Fruit fly (Drosophila melanogaster) whole organism, embryonic: Measurements from ENCODE around the gene CG1494.
A peak's percentile ranks its signal among the peaks of the same experiment; 100 is the strongest.

Experiments
- CG11398 ChIP-seq: fragments of 200-800 bp; sonication (Bioruptor generic); optimal IDR thresholded peaks from 2 replicates; lab custom pipeline; 2016; ENCODE audit warnings: missing biosample characterization, missing genetic modification characterization
- CG1233 ChIP-seq: fragments of 200-800 bp; sonication (Bioruptor generic); optimal IDR thresholded peaks from 4 replicates; lab custom pipeline; 2018; ENCODE audit warnings: missing biosample characterization, mild to moderate bottlenecking, missing genetic modification characterization
- CG12391 ChIP-seq: fragments of 200-800 bp; sonication (Bioruptor generic); optimal IDR thresholded peaks from 3 replicates; lab custom pipeline; 2018; ENCODE audit warnings: missing biosample characterization, mild to moderate bottlenecking, missing genetic modification characterization, moderate library complexity
- CG13894 ChIP-seq: fragments of 200-800 bp; sonication (Bioruptor generic); optimal IDR thresholded peaks from 3 replicates; lab custom pipeline; 2018; ENCODE audit warnings: missing biosample characterization, mild to moderate bottlenecking, missing genetic modification characterization, moderate library complexity
- CG14441 ChIP-seq: fragments of 200-800 bp; sonication (Bioruptor generic); IDR thresholded peaks from 2 replicates; pipeline ENCODE4 v1.3.6; 2022; ENCODE audit warnings: missing biosample characterization, missing genetic modification characterization
- CG15514 ChIP-seq: fragments of 200-800 bp; sonication (Bioruptor generic); optimal IDR thresholded peaks from 3 replicates; lab custom pipeline; 2017; ENCODE audit warnings: missing biosample characterization, missing genetic modification characterization, mild to moderate bottlenecking, moderate library complexity, missing genetic modification reagents
- CG16779 ChIP-seq: fragments of 200-800 bp; sonication (Bioruptor generic); IDR thresholded peaks from 2 replicates; pipeline ENCODE4 v1.3.6; 2022; ENCODE audit warnings: missing biosample characterization, missing genetic modification characterization
- CG17359 ChIP-seq: fragments of 200-800 bp; sonication (Bioruptor generic); optimal IDR thresholded peaks from 3 replicates; lab custom pipeline; 2018; ENCODE audit warnings: missing biosample characterization, mild to moderate bottlenecking, missing genetic modification characterization, moderate library complexity
- CG34422 ChIP-seq: fragments of 200-800 bp; sonication (Bioruptor generic); IDR thresholded peaks from 3 replicates; pipeline ENCODE4 v1.3.6; 2022; ENCODE audit warnings: missing biosample characterization, missing genetic modification characterization
- CG4730 ChIP-seq: fragments of 200-800 bp; sonication (Bioruptor generic); IDR thresholded peaks from 2 replicates; pipeline ENCODE4 v1.3.6; 2022; ENCODE audit warnings: missing biosample characterization, missing genetic modification characterization
- CG4854 ChIP-seq: fragments of 200-800 bp; sonication (Bioruptor generic); optimal IDR thresholded peaks from 2 replicates; lab custom pipeline; 2016; ENCODE audit warnings: missing biosample characterization, missing genetic modification characterization, inconsistent platforms
- CG5245 ChIP-seq: fragments of 200-800 bp; sonication (Bioruptor generic); optimal IDR thresholded peaks from 3 replicates; lab custom pipeline; 2016; ENCODE audit warnings: missing biosample characterization, missing genetic modification characterization
- CG8765 ChIP-seq: fragments of 200-800 bp; sonication (Bioruptor generic); IDR thresholded peaks from 2 replicates; pipeline ENCODE4 v1.3.6; 2022; ENCODE audit warnings: missing biosample characterization, missing genetic modification characterization
- CG9609 ChIP-seq: fragments of 200-800 bp; sonication (Bioruptor generic); optimal IDR thresholded peaks from 3 replicates; lab custom pipeline; 2016; ENCODE audit warnings: missing biosample characterization, missing genetic modification characterization
- CoRest ChIP-seq: fragments of 200-800 bp; sonication (Bioruptor generic); optimal IDR thresholded peaks from 3 replicates; lab custom pipeline; 2018; ENCODE audit warnings: missing biosample characterization, mild to moderate bottlenecking, missing genetic modification characterization, moderate library complexity
- Deaf1 ChIP-seq: fragments of 200-800 bp; optimal IDR thresholded peaks from 3 replicates; lab custom pipeline; 2019; ENCODE audit warnings: missing biosample characterization, mild to moderate bottlenecking, missing genetic modification characterization, moderate library complexity
- Dip3 ChIP-seq: fragments of 200-800 bp; sonication (Bioruptor generic); optimal IDR thresholded peaks from 3 replicates; lab custom pipeline; 2016; ENCODE audit warnings: missing biosample characterization, missing genetic modification characterization
- Dll ChIP-seq: fragments of 200-800 bp; sonication (Bioruptor generic); IDR thresholded peaks from 4 replicates; pipeline ENCODE4 v1.3.6; 2022; ENCODE audit warnings: missing biosample characterization, missing genetic modification characterization; ENCODE audit not compliant: partially characterized antibody
- GATAe ChIP-seq: fragments of 200-800 bp; sonication (Bioruptor generic); conservative IDR thresholded peaks from 2 replicates; pipeline ENCODE4 v1.3.6; 2022; ENCODE audit warnings: missing biosample characterization, missing genetic modification characterization
- HmgZ ChIP-seq: fragments of 200-800 bp; sonication (Bioruptor generic); optimal IDR thresholded peaks from 2 replicates; lab custom pipeline; 2018; ENCODE audit warnings: missing biosample characterization, mild to moderate bottlenecking, missing genetic modification characterization
- NfI ChIP-seq: fragments of 200-800 bp; sonication (Bioruptor generic); optimal IDR thresholded peaks from 3 replicates; lab custom pipeline; 2018; ENCODE audit warnings: missing biosample characterization, mild to moderate bottlenecking, missing genetic modification characterization, moderate library complexity
- Optix ChIP-seq: fragments of 200-800 bp; sonication (Bioruptor generic); IDR thresholded peaks from 3 replicates; pipeline ENCODE4 v1.3.6; 2022; ENCODE audit warnings: missing biosample characterization, missing genetic modification characterization
- Scr ChIP-seq: fragments of 200-800 bp; sonication (Bioruptor generic); IDR thresholded peaks from 2 replicates; pipeline ENCODE4 v1.3.6; 2022; ENCODE audit warnings: missing biosample characterization, missing genetic modification characterization; ENCODE audit not compliant: partially characterized antibody
- Six4 ChIP-seq: fragments of 200-800 bp; sonication (Bioruptor generic); optimal IDR thresholded peaks from 2 replicates; lab custom pipeline; 2016; ENCODE audit warnings: missing biosample characterization, missing genetic modification characterization
- ac ChIP-seq: fragments of 200-800 bp; sonication (Bioruptor generic); optimal IDR thresholded peaks from 3 replicates; lab custom pipeline; 2017; ENCODE audit warnings: missing biosample characterization, mild to moderate bottlenecking, missing genetic modification characterization
- da ChIP-seq: fragments of 200-800 bp; sonication (Bioruptor generic); optimal IDR thresholded peaks from 2 replicates; lab custom pipeline; 2016; ENCODE audit warnings: missing biosample characterization, missing genetic modification characterization
- dimm ChIP-seq: fragments of 200-800 bp; sonication (Bioruptor generic); IDR thresholded peaks from 2 replicates; pipeline ENCODE4 v1.3.6; 2022; ENCODE audit warnings: missing biosample characterization, missing genetic modification characterization
- dmrt11E ChIP-seq: fragments of 200-800 bp; sonication (Bioruptor generic); optimal IDR thresholded peaks from 3 replicates; lab custom pipeline; 2018; ENCODE audit warnings: missing biosample characterization, mild to moderate bottlenecking, missing genetic modification characterization, moderate library complexity
- emc ChIP-seq: fragments of 200-800 bp; sonication (Bioruptor generic); optimal IDR thresholded peaks from 2 replicates; lab custom pipeline; 2016; ENCODE audit warnings: missing biosample characterization, missing genetic modification characterization
- fd3F ChIP-seq: fragments of 200-800 bp; sonication (Bioruptor generic); optimal IDR thresholded peaks from 2 replicates; lab custom pipeline; 2018; ENCODE audit warnings: missing biosample characterization, mild to moderate bottlenecking, missing genetic modification characterization, moderate library complexity
- fru ChIP-seq: fragments of >200 bp; optimal IDR thresholded peaks from 2 replicates; lab custom pipeline; 2017
- fu2 ChIP-seq: fragments of 200-800 bp; sonication (Bioruptor generic); optimal IDR thresholded peaks from 2 replicates; lab custom pipeline; 2016; ENCODE audit warnings: missing biosample characterization, missing genetic modification characterization
- her ChIP-seq: fragments of 200-800 bp; sonication (Bioruptor generic); optimal IDR thresholded peaks from 2 replicates; lab custom pipeline; 2016; ENCODE audit warnings: missing biosample characterization, missing genetic modification characterization
- hth ChIP-seq: fragments of >200 bp; optimal IDR thresholded peaks from 2 replicates; lab custom pipeline; 2017; ENCODE audit warnings: inconsistent platforms
- jing ChIP-seq: fragments of 200-800 bp; sonication (Bioruptor generic); optimal IDR thresholded peaks from 2 replicates; lab custom pipeline; 2018; ENCODE audit warnings: missing biosample characterization, mild to moderate bottlenecking, missing genetic modification characterization
- jumu ChIP-seq: fragments of 200-800 bp; sonication (Bioruptor generic); optimal IDR thresholded peaks from 3 replicates; lab custom pipeline; 2016; ENCODE audit warnings: missing biosample characterization, missing genetic modification characterization
- kay ChIP-seq: fragments of 200-800 bp; sonication (Bioruptor generic); optimal IDR thresholded peaks from 2 replicates; lab custom pipeline; 2016; ENCODE audit warnings: missing biosample characterization, missing genetic modification characterization
- lilli ChIP-seq: fragments of 200-800 bp; sonication (Bioruptor generic); optimal IDR thresholded peaks from 3 replicates; lab custom pipeline; 2016; ENCODE audit warnings: missing biosample characterization, missing genetic modification characterization
- lov ChIP-seq, 2 experiments: fragments of 200-800 bp in 1 of 2; fragments of >200 bp in 1 of 2; sonication (Bioruptor generic) in 1 of 2; IDR thresholded peaks in 1 of 2; optimal IDR thresholded peaks in 1 of 2; 2 replicates in 1 of 2; 3 replicates in 1 of 2; pipeline versions ENCODE4 v1.3.6 to Lab custom; 2017 to 2022; ENCODE audit warnings: missing biosample characterization in 1 of 2, missing genetic modification characterization in 1 of 2
- maf-S ChIP-seq: fragments of 200-800 bp; sonication (Bioruptor generic); optimal IDR thresholded peaks from 2 replicates; lab custom pipeline; 2016; ENCODE audit warnings: missing biosample characterization, missing genetic modification characterization
- nmo ChIP-seq: fragments of 200-800 bp; sonication (Bioruptor generic); optimal IDR thresholded peaks from 2 replicates; lab custom pipeline; 2018; ENCODE audit warnings: missing biosample characterization, mild to moderate bottlenecking, missing genetic modification characterization, moderate library complexity
- onecut ChIP-seq: fragments of 200-800 bp; sonication (Bioruptor generic); IDR thresholded peaks from 2 replicates; pipeline ENCODE4 v1.3.6; 2022; ENCODE audit warnings: missing biosample characterization, missing genetic modification characterization
- otp ChIP-seq: fragments of 200-800 bp; sonication (Bioruptor generic); IDR thresholded peaks from 3 replicates; pipeline ENCODE4, ENCODE4 v1.3.6; 2022; ENCODE audit warnings: missing biosample characterization, missing genetic modification characterization
- pan ChIP-seq, 4 experiments: fragments of >200 bp in 3 of 4; fragments of 200-800 bp in 1 of 4; sonication (Bioruptor generic) in 1 of 4; optimal IDR thresholded peaks in 3 of 4; IDR thresholded peaks in 1 of 4; 2 replicates each; pipeline versions ENCODE4 v1.3.6 to Lab custom; 2017 to 2022; ENCODE audit warnings: missing biosample characterization in 2 of 4, missing genetic modification characterization in 2 of 4, mixed read lengths in 1 of 4
- sug ChIP-seq: fragments of 200-800 bp; optimal IDR thresholded peaks from 2 replicates; lab custom pipeline; 2019; ENCODE audit warnings: missing biosample characterization, mild to moderate bottlenecking, missing genetic modification characterization, moderate library complexity
- toy ChIP-seq: fragments of 200-800 bp; sonication (Bioruptor generic); IDR thresholded peaks from 2 replicates; pipeline ENCODE4 v1.3.6; 2022; ENCODE audit warnings: missing biosample characterization, missing genetic modification characterization
- trem ChIP-seq: fragments of 200-800 bp; optimal IDR thresholded peaks from 3 replicates; lab custom pipeline; 2019; ENCODE audit warnings: missing biosample characterization, mild to moderate bottlenecking, missing genetic modification characterization, moderate library complexity
- usp ChIP-seq: fragments of >200 bp; optimal IDR thresholded peaks from 2 replicates; lab custom pipeline; 2017; ENCODE audit warnings: missing biosample characterization, missing genetic modification characterization
- zen ChIP-seq: fragments of 200-800 bp; sonication (Bioruptor generic); optimal IDR thresholded peaks from 3 replicates; lab custom pipeline; 2018; ENCODE audit warnings: missing biosample characterization, mild to moderate bottlenecking, missing genetic modification characterization, moderate library complexity
- zfh1 ChIP-seq: fragments of 200-800 bp; sonication (Bioruptor generic); IDR thresholded peaks from 3 replicates; pipeline ENCODE4 v1.3.6; 2022; ENCODE audit warnings: missing biosample characterization, missing genetic modification characterization

Gene CG1494

DNA sequence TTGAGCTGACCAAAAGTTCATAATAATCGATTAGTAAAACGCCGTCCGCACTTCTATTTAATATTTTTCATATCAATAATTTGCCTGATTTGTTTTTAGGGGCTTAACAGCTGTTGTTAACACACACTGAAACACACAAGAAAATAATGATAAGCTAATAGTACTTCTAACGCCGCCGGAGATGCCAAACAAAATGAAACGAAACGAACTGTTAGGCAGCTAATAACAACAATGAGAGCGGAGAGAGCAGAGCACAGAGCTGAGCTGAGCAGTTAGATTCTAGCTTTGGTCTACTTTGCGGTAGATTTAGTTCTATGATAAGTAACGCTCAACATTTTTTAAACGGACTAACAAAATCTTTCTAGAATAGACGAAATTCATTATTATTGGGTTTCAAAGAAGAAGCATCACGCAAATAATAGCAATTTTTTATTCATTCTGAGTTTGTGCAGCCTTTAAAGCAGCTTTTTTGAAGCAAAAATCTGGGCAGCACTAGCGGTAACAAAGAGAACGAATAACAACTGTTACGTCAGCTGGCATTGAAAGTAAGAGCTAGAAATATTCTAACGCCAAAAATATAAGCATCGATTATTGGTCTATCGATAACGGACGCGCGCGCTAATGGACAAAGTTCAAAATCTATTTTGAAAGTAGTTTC, 21.5 kb downstream of the CG1494 start, which contains the start of gene Abca3 (continued):
- no peak for TF ChIP-seq pan (optimal IDR thresholded peaks at IDR 0.05; lab: Kevin White, UChicago)
- TF ChIP-seq pan (GFP tag; optimal IDR thresholded peaks at IDR 0.05 in 1 of 2, IDR thresholded peaks at IDR 0.05 in 1 of 2): peak in 1 of 2 experiments; percentile 43
- TF ChIP-seq usp (GFP tag; lab: Kevin White, UChicago): no peak
- TF ChIP-seq CG17359 (tag; lab: Kevin White, UChicago): peak; percentile 32
- peak; percentile 70 for TF ChIP-seq CG12391 (tag; lab: Kevin White, UChicago)
- no peak for TF ChIP-seq dimm
- TF ChIP-seq emc: no peak
- peak; percentile 23 for TF ChIP-seq jumu (GFP tag; lab: Kevin White, UChicago)
- peak; percentile 17 for TF ChIP-seq CG4854 (GFP tag; lab: Kevin White, UChicago)
- no peak for TF ChIP-seq da (GFP tag; lab: Kevin White, UChicago)
- TF ChIP-seq kay (GFP tag; lab: Kevin White, UChicago): no peak
- TF ChIP-seq GATAe: no peak
- peak; percentile 13 for TF ChIP-seq zen
- no peak for TF ChIP-seq CG34422
- peak; percentile 58 for TF ChIP-seq CG1233 (GFP tag; lab: Kevin White, UChicago)
- TF ChIP-seq CG13894 (tag; lab: Kevin White, UChicago): peak; percentile 81
- TF ChIP-seq NfI (GFP tag; lab: Kevin White, UChicago): peak; percentile 71
- no peak for TF ChIP-seq CG14441 (GFP tag; lab: Robert Waterston, UW)
- peak; percentile 57 for TF ChIP-seq Dip3 (GFP tag; lab: Kevin White, UChicago)
- no peak for TF ChIP-seq ac (GFP tag; lab: Kevin White, UChicago)
- TF ChIP-seq lilli (GFP tag; lab: Kevin White, UChicago): peak; percentile 60
- TF ChIP-seq CG15514 (GFP tag; lab: Kevin White, UChicago): peak; percentile 74
- TF ChIP-seq toy (GFP tag; lab: Robert Waterston, UW): no peak
- TF ChIP-seq lov (optimal IDR thresholded peaks at IDR 0.05; lab: Kevin White, UChicago): no peak
- TF ChIP-seq lov (GFP tag; IDR thresholded peaks at IDR 0.05; lab: Robert Waterston, UW): no peak
- TF ChIP-seq Deaf1 (tag; lab: Kevin White, UChicago): peak; percentile 37
- peak; percentile 41 for TF ChIP-seq her
- TF ChIP-seq onecut (GFP tag; lab: Robert Waterston, UW): no peak
- peak; percentile 43 for TF ChIP-seq dmrt11E
- no peak for TF ChIP-seq CG11398 (GFP tag; lab: Kevin White, UChicago)
- peak; percentile 41 for TF ChIP-seq fu2 (GFP tag; lab: Kevin White, UChicago)
- peak; percentile 83 for TF ChIP-seq sug (tag; lab: Kevin White, UChicago)
- no peak for TF ChIP-seq fru (lab: Kevin White, UChicago)
- no peak for TF ChIP-seq CG5245
- TF ChIP-seq Dll (GFP tag; lab: Robert Waterston, UW): 0 out of 4 replicates have a peak, but pooled peaks have one; percentile 22
- peak; percentile 45; the same call in 2 of the 3 replicates for TF ChIP-seq zfh1 (GFP tag; lab: Robert Waterston, UW)
- peak; percentile 19; the same call in 1 of the 2 replicates for TF ChIP-seq CG4730 (GFP tag; lab: Robert Waterston, UW)
- peak; percentile 49 for TF ChIP-seq fd3F (GFP tag; lab: Kevin White, UChicago)
- TF ChIP-seq Optix: no peak
- TF ChIP-seq Six4: no peak
- TF ChIP-seq CoRest (tag; lab: Kevin White, UChicago): peak; percentile 78
- TF ChIP-seq maf-S (GFP tag; lab: Kevin White, UChicago): peak; percentile 37
- TF ChIP-seq HmgZ (tag; lab: Kevin White, UChicago): peak; percentile 55
- no peak for TF ChIP-seq CG8765 (GFP tag; lab: Robert Waterston, UW)
- no peak for TF ChIP-seq trem (tag; lab: Kevin White, UChicago)
- no peak for TF ChIP-seq Scr (GFP tag; lab: Robert Waterston, UW)
- TF ChIP-seq otp (GFP tag; lab: Robert Waterston, UW): no peak
- TF ChIP-seq CG9609: peak; percentile 62
- TF ChIP-seq hth (lab: Kevin White, UChicago): no peak
- TF ChIP-seq CG16779: no peak
- peak; percentile 67 for TF ChIP-seq nmo (GFP tag; lab: Kevin White, UChicago)
- TF ChIP-seq jing (GFP tag; lab: Kevin White, UChicago): no peak
